Worm (Caenorhabditis elegans) whole organism, mixed stage, embryonic: Measurements from ENCODE around the gene misc-1.

Experiments used
- M03D4.4 ChIP-seq: sonication (generic microtip); optimal IDR thresholded peaks from 2 replicates; lab custom pipeline; 2017; ENCODE audit warnings: mild to moderate bottlenecking, missing genetic modification characterization, missing compliant biosample characterization
- bed-3 ChIP-seq: fragments of 200-800 bp; sonication (Bioruptor generic); optimal IDR thresholded peaks from 3 replicates; lab custom pipeline; 2018; ENCODE audit warnings: mild to moderate bottlenecking, missing genetic modification characterization, moderate library complexity, missing compliant biosample characterization
- blmp-1 ChIP-seq: fragments of 150-350 bp; optimal IDR thresholded peaks from 2 replicates; lab custom pipeline; 2014; ENCODE audit warnings: missing biosample characterization, missing genetic modification characterization
- ceh-39 ChIP-seq: fragments of 150-350 bp; optimal IDR thresholded peaks from 2 replicates; lab custom pipeline; 2014; ENCODE audit warnings: missing biosample characterization, missing genetic modification characterization
- ceh-43 ChIP-seq: fragments of 200-800 bp; sonication (Bioruptor generic); optimal IDR thresholded peaks from 2 replicates; lab custom pipeline; 2018; ENCODE audit warnings: mild to moderate bottlenecking, missing genetic modification characterization, moderate library complexity, missing compliant biosample characterization
- ceh-83 ChIP-seq: fragments of 200-800 bp; sonication (Bioruptor generic); optimal IDR thresholded peaks from 2 replicates; lab custom pipeline; 2018; ENCODE audit warnings: mild to moderate bottlenecking, missing genetic modification characterization, missing compliant biosample characterization
- ces-1 ChIP-seq: fragments of 150-350 bp; optimal IDR thresholded peaks from 2 replicates; lab custom pipeline; 2014; ENCODE audit warnings: missing biosample characterization, missing genetic modification reagents, missing genetic modification characterization
- cnd-1 ChIP-seq: fragments of 200-800 bp; sonication (Bioruptor generic); optimal IDR thresholded peaks from 2 replicates; lab custom pipeline; 2018; ENCODE audit warnings: mild to moderate bottlenecking, missing genetic modification characterization, missing compliant biosample characterization
- drap-1 ChIP-seq: fragments of 200-800 bp; sonication (Bioruptor generic); optimal IDR thresholded peaks from 3 replicates; lab custom pipeline; 2018; ENCODE audit warnings: mild to moderate bottlenecking, missing genetic modification characterization, missing compliant biosample characterization
- elt-1 ChIP-seq: sonication (generic microtip); optimal IDR thresholded peaks from 2 replicates; lab custom pipeline; 2017; ENCODE audit warnings: missing genetic modification characterization, mild to moderate bottlenecking, missing compliant biosample characterization, antibody characterized with exemption, moderate library complexity, borderline replicate concordance; ENCODE audit not compliant: insufficient read depth
- elt-3 ChIP-seq: fragments of 150-350 bp; optimal IDR thresholded peaks from 2 replicates; lab custom pipeline; 2014; ENCODE audit warnings: missing biosample characterization, missing genetic modification characterization
- flh-1 ChIP-seq: fragments of 200-800 bp; sonication (Bioruptor generic); optimal IDR thresholded peaks from 2 replicates; lab custom pipeline; 2018; ENCODE audit warnings: mild to moderate bottlenecking, missing genetic modification characterization, moderate library complexity, missing compliant biosample characterization
- ham-2 ChIP-seq: fragments of 200-800 bp; sonication (Bioruptor generic); optimal IDR thresholded peaks from 2 replicates; lab custom pipeline; 2018; ENCODE audit warnings: mild to moderate bottlenecking, missing genetic modification characterization, missing compliant biosample characterization
- hlh-1 ChIP-seq: fragments of 150-350 bp; optimal IDR thresholded peaks from 2 replicates; lab custom pipeline; 2014; ENCODE audit warnings: missing biosample characterization, missing genetic modification reagents, missing genetic modification characterization
- lin-13 ChIP-seq: fragments of 150-350 bp; optimal IDR thresholded peaks from 2 replicates; lab custom pipeline; 2014; ENCODE audit warnings: missing biosample characterization, missing genetic modification characterization
- lin-32 ChIP-seq: fragments of 200-800 bp; sonication (Bioruptor generic); optimal IDR thresholded peaks from 2 replicates; lab custom pipeline; 2018; ENCODE audit warnings: mild to moderate bottlenecking, missing genetic modification characterization, missing compliant biosample characterization
- lsy-2 ChIP-seq: fragments of 150-350 bp; optimal IDR thresholded peaks from 2 replicates; lab custom pipeline; 2014; ENCODE audit warnings: missing biosample characterization, missing genetic modification characterization
- mab-5 ChIP-seq: fragments of 150-350 bp; optimal IDR thresholded peaks from 2 replicates; lab custom pipeline; 2014; ENCODE audit warnings: missing biosample characterization, missing genetic modification characterization
- mep-1 ChIP-seq: fragments of 150-350 bp; optimal IDR thresholded peaks from 2 replicates; lab custom pipeline; 2017; ENCODE audit warnings: missing biosample characterization, missing genetic modification reagents, missing genetic modification characterization, inconsistent platforms
- mls-2 ChIP-seq: sonication (generic microtip); optimal IDR thresholded peaks from 2 replicates; lab custom pipeline; 2016; ENCODE audit warnings: mild to moderate bottlenecking, missing genetic modification characterization, moderate library complexity, missing compliant biosample characterization
- nhr-12 ChIP-seq: fragments of 150-350 bp; optimal IDR thresholded peaks from 2 replicates; lab custom pipeline; 2014; ENCODE audit warnings: missing biosample characterization, missing genetic modification characterization
- nhr-2 ChIP-seq: fragments of 150-350 bp; optimal IDR thresholded peaks from 2 replicates; lab custom pipeline; 2014; ENCODE audit warnings: missing biosample characterization, missing genetic modification characterization
- nhr-237 ChIP-seq: fragments of 150-350 bp; optimal IDR thresholded peaks from 2 replicates; lab custom pipeline; 2014; ENCODE audit warnings: missing biosample characterization, missing genetic modification characterization
- nhr-28 ChIP-seq: fragments of 150-350 bp; optimal IDR thresholded peaks from 2 replicates; lab custom pipeline; 2014; ENCODE audit warnings: missing biosample characterization, missing genetic modification characterization
- nhr-76 ChIP-seq: sonication (generic microtip); optimal IDR thresholded peaks from 2 replicates; lab custom pipeline; 2017; ENCODE audit warnings: missing biosample characterization, missing genetic modification characterization
- pha-4 ChIP-seq: fragments of 150-350 bp; optimal IDR thresholded peaks from 2 replicates; lab custom pipeline; 2018; ENCODE audit warnings: missing biosample characterization, missing genetic modification reagents, missing genetic modification characterization
- sem-2 ChIP-seq: fragments of 200-800 bp; sonication (Bioruptor generic); optimal IDR thresholded peaks from 2 replicates; lab custom pipeline; 2018; ENCODE audit warnings: mild to moderate bottlenecking, missing genetic modification characterization, missing compliant biosample characterization
- snpc-4 ChIP-seq: fragments of 150-350 bp; optimal IDR thresholded peaks from 2 replicates; lab custom pipeline; 2014; ENCODE audit warnings: missing biosample characterization, missing genetic modification characterization
- sptf-1 ChIP-seq: sonication (generic microtip); optimal IDR thresholded peaks from 2 replicates; lab custom pipeline; 2017; ENCODE audit warnings: mild to moderate bottlenecking, missing genetic modification characterization, moderate library complexity, missing compliant biosample characterization
- tbx-8 ChIP-seq: fragments of 200-800 bp; sonication (Bioruptor generic); optimal IDR thresholded peaks from 2 replicates; lab custom pipeline; 2018; ENCODE audit warnings: mild to moderate bottlenecking, missing genetic modification characterization, moderate library complexity, missing compliant biosample characterization
- unc-120 ChIP-seq: sonication (generic microtip); optimal IDR thresholded peaks from 2 replicates; lab custom pipeline; 2017; ENCODE audit warnings: missing genetic modification characterization, missing compliant biosample characterization; ENCODE audit not compliant: poor library complexity, severe bottlenecking
- unc-39 ChIP-seq: fragments of 150-350 bp; optimal IDR thresholded peaks from 2 replicates; lab custom pipeline; 2014; ENCODE audit warnings: missing biosample characterization, missing genetic modification characterization
- unc-62 ChIP-seq: fragments of 150-350 bp; optimal IDR thresholded peaks from 2 replicates; lab custom pipeline; 2014; ENCODE audit warnings: missing biosample characterization, missing genetic modification reagents, missing genetic modification characterization
- zip-8 ChIP-seq: fragments of 150-350 bp; optimal IDR thresholded peaks from 2 replicates; lab custom pipeline; 2014; ENCODE audit warnings: missing biosample characterization, missing genetic modification characterization
- ztf-11 ChIP-seq: fragments of 150-350 bp; optimal IDR thresholded peaks from 2 replicates; lab custom pipeline; 2014; ENCODE audit warnings: missing biosample characterization, missing genetic modification characterization

The misc-1 gene

ce11 chrII:286551-286724, at the start of gene misc-1:
TSS of gene misc-1 (plus strand) at chrII:286625.
- TF ChIP-seq elt-3 (no peak), pha-4 (tag; lab: Kevin White, UChicago) (no peak), ceh-43 (GFP tag; lab: Kevin White, UChicago) (no peak), zip-8 (tag; lab: Kevin White, UChicago) (no peak), mab-5 (tag; lab: Kevin White, UChicago) (no peak), ces-1 (GFP tag; lab: Kevin White, UChicago) (no peak), M03D4.4 (tag; lab: Kevin White, UChicago) (no peak), flh-1 (GFP tag; lab: Kevin White, UChicago) (no peak), sem-2 (GFP tag; lab: Kevin White, UChicago) (no peak), unc-62 (GFP tag; lab: Kevin White, UChicago) (no peak), cnd-1 (tag; lab: Kevin White, UChicago) (no peak), ceh-83 (GFP tag; lab: Kevin White, UChicago) (no peak), nhr-76 (tag; lab: Kevin White, UChicago) (no peak)

ce11 chrII:237721-238120, 48.7 kb upstream of the misc-1 start, which contains the start of gene laat-1:
TSS of gene laat-1 (minus strand) at chrII:237821.
- no peak for TF ChIP-seq hlh-1
- no peak for TF ChIP-seq cnd-1 (tag; lab: Kevin White, UChicago)
- TF ChIP-seq zip-8 (tag; lab: Kevin White, UChicago) = peak; percentile 89
- TF ChIP-seq mep-1 (tag; lab: Kevin White, UChicago) = no peak
- no peak for TF ChIP-seq mab-5 (tag; lab: Kevin White, UChicago)

ce11 chrII:240043-240442, 46.4 kb upstream of the misc-1 start:
- TF ChIP-seq blmp-1 (tag; lab: Kevin White, UChicago) (no peak), mab-5 (tag; lab: Kevin White, UChicago) (no peak), drap-1 (GFP tag; lab: Kevin White, UChicago) (no peak), bed-3 (GFP tag; lab: Kevin White, UChicago) (no peak), unc-62 (GFP tag; lab: Kevin White, UChicago) (no peak), ztf-11 (tag; lab: Kevin White, UChicago) (no peak), M03D4.4 (tag; lab: Kevin White, UChicago) (no peak), hlh-1 (no peak), tbx-8 (GFP tag; lab: Kevin White, UChicago) (no peak), nhr-2 (tag; lab: Kevin White, UChicago) (no peak), nhr-12 (no peak), ceh-43 (GFP tag; lab: Kevin White, UChicago) (no peak), lsy-2 (no peak)

ce11 chrII:247736-248135, 38.7 kb upstream of the misc-1 start:
- TF ChIP-seq mls-2 (tag; lab: Kevin White, UChicago) = no peak
- no peak for TF ChIP-seq ztf-11 (tag; lab: Kevin White, UChicago)
- no peak for TF ChIP-seq sem-2 (GFP tag; lab: Kevin White, UChicago)
- TF ChIP-seq M03D4.4 (tag; lab: Kevin White, UChicago) = no peak
- TF ChIP-seq elt-1 (tag; lab: Kevin White, UChicago) = no peak
- no peak for TF ChIP-seq ham-2 (GFP tag; lab: Kevin White, UChicago)
- TF ChIP-seq nhr-237 (tag; lab: Kevin White, UChicago) = no peak
- no peak for TF ChIP-seq sptf-1
- TF ChIP-seq nhr-28 (tag; lab: Kevin White, UChicago) = no peak
- TF ChIP-seq ces-1 (GFP tag; lab: Kevin White, UChicago) = no peak
- TF ChIP-seq nhr-12 = no peak
- TF ChIP-seq snpc-4 = no peak
- no peak for TF ChIP-seq blmp-1 (tag; lab: Kevin White, UChicago)

ce11 chrII:255124-255523, 31.3 kb upstream of the misc-1 start:
- TF ChIP-seq blmp-1 (tag; lab: Kevin White, UChicago) = peak; percentile 62
- TF ChIP-seq zip-8 (tag; lab: Kevin White, UChicago) = no peak
- peak; percentile 74 for TF ChIP-seq ham-2 (GFP tag; lab: Kevin White, UChicago)
- TF ChIP-seq mab-5 (tag; lab: Kevin White, UChicago) = peak; percentile 46
- TF ChIP-seq unc-62 (GFP tag; lab: Kevin White, UChicago) = peak; percentile 50
- TF ChIP-seq nhr-2 (tag; lab: Kevin White, UChicago) = peak; percentile 57
- peak; percentile 93 for TF ChIP-seq sptf-1
- peak; percentile 44 for TF ChIP-seq nhr-28 (tag; lab: Kevin White, UChicago)
- peak; percentile 62 for TF ChIP-seq unc-39
- TF ChIP-seq flh-1 (GFP tag; lab: Kevin White, UChicago) = peak; percentile 39
- TF ChIP-seq bed-3 (GFP tag; lab: Kevin White, UChicago) = peak; percentile 43
- peak; percentile 85 for TF ChIP-seq ceh-39 (tag; lab: Kevin White, UChicago)
- TF ChIP-seq nhr-76 (tag; lab: Kevin White, UChicago) = peak; percentile 72
- TF ChIP-seq tbx-8 (GFP tag; lab: Kevin White, UChicago) = peak; percentile 68
- TF ChIP-seq ces-1 (GFP tag; lab: Kevin White, UChicago) = peak; percentile 98
- peak; percentile 79 for TF ChIP-seq ceh-43 (GFP tag; lab: Kevin White, UChicago)
- peak; percentile 97 for TF ChIP-seq mep-1 (tag; lab: Kevin White, UChicago)
- peak; percentile 83 for TF ChIP-seq lsy-2
- peak; percentile 80 for TF ChIP-seq ztf-11 (tag; lab: Kevin White, UChicago)
- TF ChIP-seq mls-2 (tag; lab: Kevin White, UChicago) = peak; percentile 88
- peak; percentile 87 for TF ChIP-seq drap-1 (GFP tag; lab: Kevin White, UChicago)
- peak; percentile 48 for TF ChIP-seq ceh-83 (GFP tag; lab: Kevin White, UChicago)
- TF ChIP-seq pha-4 (tag; lab: Kevin White, UChicago) = peak; percentile 84
- TF ChIP-seq lin-13 (tag; lab: Kevin White, UChicago) = peak; percentile 90
- TF ChIP-seq elt-1 (tag; lab: Kevin White, UChicago) = no peak
- TF ChIP-seq cnd-1 (tag; lab: Kevin White, UChicago) = peak; percentile 87
- no peak for TF ChIP-seq elt-3
- peak; percentile 83 for TF ChIP-seq M03D4.4 (tag; lab: Kevin White, UChicago)
- TF ChIP-seq lin-32 (GFP tag; lab: Kevin White, UChicago) = peak; percentile 65
- peak; percentile 87 for TF ChIP-seq hlh-1
- peak; percentile 76 for TF ChIP-seq unc-120 (tag; lab: Kevin White, UChicago)
- peak; percentile 90 for TF ChIP-seq nhr-237 (tag; lab: Kevin White, UChicago)
- no peak for TF ChIP-seq snpc-4
- TF ChIP-seq nhr-12 = peak; percentile 74
- TF ChIP-seq sem-2 (GFP tag; lab: Kevin White, UChicago) = peak; percentile 17
